Worm (Caenorhabditis elegans) whole organism, L4 larva: ENCODE data around the gene gtr-1.

Experiments
- D1046.2 ChIP-seq: fragments of 200-800 bp; sonication (Bioruptor generic); IDR thresholded peaks from 2 replicates; pipeline ENCODE4 v1.3.6; 2022; ENCODE audit warnings: missing genetic modification characterization, missing compliant biosample characterization
- F10B5.3 ChIP-seq: sonication (generic microtip); optimal IDR thresholded peaks from 2 replicates; lab custom pipeline; 2016; ENCODE audit warnings: mild to moderate bottlenecking, missing genetic modification characterization, missing compliant biosample characterization
- F37D6.2 ChIP-seq: sonication (generic microtip); optimal IDR thresholded peaks from 2 replicates; lab custom pipeline; 2016; ENCODE audit warnings: mild to moderate bottlenecking, missing genetic modification characterization, missing compliant biosample characterization
- R02D3.7 ChIP-seq: fragments of 150-350 bp; sonication (generic microtip); optimal IDR thresholded peaks from 3 replicates; lab custom pipeline; 2014; ENCODE audit warnings: missing biosample characterization, missing genetic modification characterization
- Y105C5A.15 ChIP-seq: fragments of 200-800 bp; sonication (Bioruptor generic); IDR thresholded peaks from 2 replicates; pipeline ENCODE4 v1.3.6; 2022; ENCODE audit warnings: missing genetic modification characterization, missing compliant biosample characterization
- Y48G9A.11 ChIP-seq: fragments of 200-800 bp; sonication (Bioruptor generic); IDR thresholded peaks from 2 replicates; pipeline ENCODE4 v1.3.6; 2022; ENCODE audit warnings: missing genetic modification reagents, missing genetic modification characterization, missing compliant biosample characterization
- aha-1 ChIP-seq: fragments of 150-350 bp; peaks from one replicate; lab custom pipeline; 2014; ENCODE audit warnings: missing biosample characterization, missing genetic modification characterization
- ceh-28 ChIP-seq: fragments of 150-350 bp; optimal IDR thresholded peaks from 2 replicates; lab custom pipeline; 2014; ENCODE audit warnings: missing biosample characterization, missing genetic modification reagents, missing genetic modification characterization
- ceh-62 ChIP-seq: sonication (generic microtip); optimal IDR thresholded peaks from 2 replicates; lab custom pipeline; 2017; ENCODE audit warnings: missing biosample characterization, missing genetic modification characterization
- ceh-82 ChIP-seq: sonication (generic microtip); optimal IDR thresholded peaks from 2 replicates; lab custom pipeline; 2017; ENCODE audit warnings: missing biosample characterization, missing genetic modification characterization
- ces-1 ChIP-seq: fragments of 150-350 bp; sonication (generic microtip); optimal IDR thresholded peaks from 4 replicates; lab custom pipeline; 2014; ENCODE audit warnings: missing biosample characterization, missing genetic modification reagents, missing genetic modification characterization
- cey-2 ChIP-seq: sonication (generic microtip); optimal IDR thresholded peaks from 3 replicates; lab custom pipeline; 2017; ENCODE audit warnings: missing genetic modification characterization, mild to moderate bottlenecking, missing compliant biosample characterization, antibody characterized with exemption, borderline replicate concordance; ENCODE audit not compliant: insufficient read depth
- ctbp-1 ChIP-seq: fragments of 200-800 bp; sonication (Bioruptor generic); IDR thresholded peaks from 2 replicates; pipeline ENCODE4 v1.3.6; 2022; ENCODE audit warnings: missing genetic modification reagents, missing genetic modification characterization, missing compliant biosample characterization
- daf-16 ChIP-seq, 3 experiments: sonication (generic microtip); optimal IDR thresholded peaks; 2 replicates each; lab custom pipeline; 2016 to 2017; ENCODE audit warnings: missing genetic modification characterization in 3 of 3, missing genetic modification reagents in 3 of 3, mild to moderate bottlenecking in 2 of 3, missing compliant biosample characterization in 2 of 3, missing biosample characterization in 1 of 3, moderate library complexity in 1 of 3
- duxl-1 ChIP-seq: sonication (generic microtip); optimal IDR thresholded peaks from 2 replicates; lab custom pipeline; 2016; ENCODE audit warnings: mild to moderate bottlenecking, missing genetic modification characterization, moderate library complexity, missing compliant biosample characterization; ENCODE audit not compliant: poor library complexity
- hlh-11 ChIP-seq: fragments of 200-800 bp; sonication (Bioruptor generic); optimal IDR thresholded peaks from 2 replicates; lab custom pipeline; 2018; ENCODE audit warnings: mild to moderate bottlenecking, missing genetic modification characterization, missing compliant biosample characterization
- hmg-1.1 ChIP-seq: fragments of 200-800 bp; sonication (Bioruptor generic); IDR thresholded peaks from 2 replicates; pipeline ENCODE4 v1.3.6; 2022; ENCODE audit warnings: missing genetic modification reagents, missing genetic modification characterization, missing compliant biosample characterization
- jun-1 ChIP-seq: fragments of 150-350 bp; optimal IDR thresholded peaks from 2 replicates; lab custom pipeline; 2014; ENCODE audit warnings: missing biosample characterization, missing genetic modification reagents, missing genetic modification characterization
- lin-1 ChIP-seq: fragments of 200-800 bp; sonication (Bioruptor generic); IDR thresholded peaks from 2 replicates; pipeline ENCODE4 v1.3.6; 2022; ENCODE audit warnings: missing genetic modification reagents, missing genetic modification characterization, missing compliant biosample characterization
- lin-39 ChIP-seq: fragments of 150-350 bp; optimal IDR thresholded peaks from 2 replicates; lab custom pipeline; 2014; ENCODE audit warnings: missing biosample characterization, missing genetic modification reagents, missing genetic modification characterization
- lir-3 ChIP-seq: sonication (generic microtip); optimal IDR thresholded peaks from 2 replicates; lab custom pipeline; 2016; ENCODE audit warnings: mild to moderate bottlenecking, missing genetic modification characterization, missing compliant biosample characterization
- lsy-2 ChIP-seq, 2 experiments: fragments of 150-350 bp in 1 of 2; sonication (generic microtip) in 1 of 2; optimal IDR thresholded peaks; 2 replicates each; lab custom pipeline; 2014 to 2017; ENCODE audit warnings: missing biosample characterization in 2 of 2, missing genetic modification characterization in 2 of 2
- mes-2 ChIP-seq: sonication (generic microtip); optimal IDR thresholded peaks from 2 replicates; lab custom pipeline; 2016; ENCODE audit warnings: missing genotype, mild to moderate bottlenecking, missing genetic modification characterization, missing compliant biosample characterization; ENCODE audit not compliant: poor library complexity, severe bottlenecking
- nhr-28 ChIP-seq: fragments of 150-350 bp; optimal IDR thresholded peaks from 2 replicates; lab custom pipeline; 2014; ENCODE audit warnings: missing biosample characterization, missing genetic modification characterization
- nhr-48 ChIP-seq: sonication (generic microtip); optimal IDR thresholded peaks from 2 replicates; lab custom pipeline; 2016; ENCODE audit warnings: mild to moderate bottlenecking, missing genetic modification characterization, missing compliant biosample characterization
- nhr-6 ChIP-seq: fragments of 150-350 bp; optimal IDR thresholded peaks from 2 replicates; lab custom pipeline; 2014; ENCODE audit warnings: missing biosample characterization, missing genetic modification characterization
- rbr-2 ChIP-seq: sonication (generic microtip); optimal IDR thresholded peaks from 2 replicates; lab custom pipeline; 2016; ENCODE audit warnings: missing genotype, missing genetic modification characterization, missing compliant biosample characterization
- sdz-12 ChIP-seq: fragments of 200-800 bp; sonication (Bioruptor generic); optimal IDR thresholded peaks from 2 replicates; lab custom pipeline; 2018; ENCODE audit warnings: mild to moderate bottlenecking, missing genetic modification characterization, missing compliant biosample characterization
- skn-1 ChIP-seq: fragments of 150-350 bp; optimal IDR thresholded peaks from 2 replicates; lab custom pipeline; 2014; ENCODE audit warnings: missing biosample characterization, missing genetic modification characterization
- unc-130 ChIP-seq: sonication (generic microtip); optimal IDR thresholded peaks from 2 replicates; lab custom pipeline; 2016; ENCODE audit warnings: missing genetic modification reagents, missing genetic modification characterization, missing compliant biosample characterization
- unc-62 ChIP-seq, 3 experiments: fragments of 150-350 bp in 1 of 3; sonication (generic microtip); optimal IDR thresholded peaks in 2 of 3; peaks in 1 of 3; 1 replicate in 1 of 3; 2 replicates in 2 of 3; lab custom pipeline; 2014 to 2017; ENCODE audit warnings: missing biosample characterization in 3 of 3, missing genetic modification characterization in 3 of 3, missing genetic modification reagents in 3 of 3, missing genotype in 1 of 3
- zfp-2 ChIP-seq: sonication (generic microtip); optimal IDR thresholded peaks from 2 replicates; lab custom pipeline; 2016; ENCODE audit warnings: mild to moderate bottlenecking, missing genetic modification characterization, missing compliant biosample characterization

The gtr-1 gene

ce11 chrX:779259-779658 lies 23.3 kb upstream of the gtr-1 start:
- peak; percentile 97 for TF ChIP-seq aha-1 (tag; lab: Kevin White, UChicago)
- no peak for TF ChIP-seq daf-16 (GFP tag; optimal IDR thresholded peaks at IDR 0.05; lab: Kevin White, UChicago)
- TF ChIP-seq daf-16 (tag; optimal IDR thresholded peaks at IDR 0.05; lab: Kevin White, UChicago) = no peak
- TF ChIP-seq, all 104 proteins: peak for 1

ce11 chrX:780027-780426 lies 22.6 kb upstream of the gtr-1 start:
- TF ChIP-seq unc-62 (GFP tag; optimal IDR thresholded peaks at IDR 0.05 in 1 of 2; lab: Kevin White, UChicago) (peak in 1 of 2 experiments; percentile 65), unc-62 (tag; optimal IDR thresholded peaks at IDR 0.05; lab: Kevin White, UChicago) (no peak), D1046.2 (GFP tag; lab: Robert Waterston, UW) (no peak)

ce11 chrX:784853-785252 lies 17.7 kb upstream of the gtr-1 start, which contains the start of gene T04G9.6:
TSS of gene T04G9.6 (minus strand) at chrX:784953.
- TF ChIP-seq unc-62 (GFP tag; optimal IDR thresholded peaks at IDR 0.05 in 1 of 2; lab: Kevin White, UChicago) (peak in 1 of 2 experiments; percentile 25), unc-62 (tag; optimal IDR thresholded peaks at IDR 0.05; lab: Kevin White, UChicago) (no peak), aha-1 (tag; lab: Kevin White, UChicago) (peak; percentile 25), daf-16 (GFP tag; optimal IDR thresholded peaks at IDR 0.05; lab: Kevin White, UChicago) (no peak), daf-16 (tag; optimal IDR thresholded peaks at IDR 0.05; lab: Kevin White, UChicago) (no peak)

- peak; percentile 18 for TF ChIP-seq nhr-28
- peak; percentile 34 for TF ChIP-seq mes-2 (tag; lab: Kevin White, UChicago)
- peak; percentile 81 for TF ChIP-seq F10B5.3 (tag; lab: Kevin White, UChicago)
- no peak for TF ChIP-seq lin-39 (tag; lab: Kevin White, UChicago)
- peak; percentile 36 for TF ChIP-seq F37D6.2 (tag; lab: Kevin White, UChicago)
- no peak for TF ChIP-seq cey-2 (tag; lab: Kevin White, UChicago)
- TF ChIP-seq nhr-6 = no peak
- peak in 1 of 2 experiments; percentile 75 for TF ChIP-seq unc-62 (GFP tag; optimal IDR thresholded peaks at IDR 0.05 in 1 of 2; lab: Kevin White, UChicago)
- TF ChIP-seq unc-62 (tag; optimal IDR thresholded peaks at IDR 0.05; lab: Kevin White, UChicago) = no peak
- peak; percentile 42 for TF ChIP-seq rbr-2 (tag; lab: Kevin White, UChicago)
- TF ChIP-seq hmg-1.1 (GFP tag; lab: Robert Waterston, UW) = 0 out of 2 replicates have a peak, but pooled peaks have one; percentile 30
- peak; percentile 50 for TF ChIP-seq duxl-1 (tag; lab: Kevin White, UChicago)
- TF ChIP-seq ceh-28 (tag; lab: Kevin White, UChicago) = no peak
These were observed 17.2 kb upstream of the gtr-1 start for ce11 chrX:785368-785767.

ce11 chrX:787992-788391 lies 14.6 kb upstream of the gtr-1 start, which contains the start of gene attf-5:
TSS of gene attf-5 (plus strand) at chrX:788353.
- TF ChIP-seq duxl-1 (tag; lab: Kevin White, UChicago) (no peak), ceh-28 (tag; lab: Kevin White, UChicago) (peak; percentile 18)

ce11 chrX:789848-790247 lies 12.7 kb upstream of the gtr-1 start:
- TF ChIP-seq hlh-11 (tag; lab: Kevin White, UChicago) (no peak), D1046.2 (GFP tag; lab: Robert Waterston, UW) (no peak), duxl-1 (tag; lab: Kevin White, UChicago) (no peak), nhr-28 (no peak), mes-2 (tag; lab: Kevin White, UChicago) (no peak), unc-62 (GFP tag; optimal IDR thresholded peaks at IDR 0.05 in 1 of 2; lab: Kevin White, UChicago) (peak in 1 of 2 experiments; percentile 94), unc-62 (tag; optimal IDR thresholded peaks at IDR 0.05; lab: Kevin White, UChicago) (no peak), ceh-62 (no peak), unc-130 (GFP tag; lab: Kevin White, UChicago) (no peak)

- TF ChIP-seq nhr-48 (tag; lab: Kevin White, UChicago) = no peak
- peak; percentile 92 for TF ChIP-seq aha-1 (tag; lab: Kevin White, UChicago)
- TF ChIP-seq, all 104 proteins: peak for 1
These were observed 12.0 kb upstream of the gtr-1 start for ce11 chrX:790593-790992.

- TF ChIP-seq R02D3.7 (peak; percentile 38), ceh-82 (tag; lab: Kevin White, UChicago) (peak; percentile 70), lsy-2 (tag; optimal IDR thresholded peaks at IDR 0.05; lab: Kevin White, UChicago) (peak; percentile 94 to 97), F37D6.2 (tag; lab: Kevin White, UChicago) (peak; percentile 98), jun-1 (tag; lab: Kevin White, UChicago) (peak; percentile 99), ces-1 (peak; percentile 95), Y105C5A.15 (GFP tag; lab: Robert Waterston, UW) (0 out of 2 replicates have a peak, but pooled peaks have one; percentile 31), D1046.2 (GFP tag; lab: Robert Waterston, UW) (peak; percentile 91), Y48G9A.11 (GFP tag; lab: Robert Waterston, UW) (no peak), hmg-1.1 (GFP tag; lab: Robert Waterston, UW) (peak; percentile 100), ctbp-1 (GFP tag; lab: Robert Waterston, UW) (peak; percentile 96), lin-1 (GFP tag; lab: Robert Waterston, UW) (peak; percentile 95), zfp-2 (peak; percentile 90), skn-1 (tag; lab: Kevin White, UChicago) (no peak), sdz-12 (GFP tag; lab: Kevin White, UChicago) (peak; percentile 48), lir-3 (peak; percentile 91)
These were observed 3.9 kb downstream of the gtr-1 start for ce11 chrX:806515-806914.
